Worm (Caenorhabditis elegans) whole organism, L2 larva: ENCODE results near the gene dop-1.

ENCODE experiments used
- Y55F3AM.14 ChIP-seq: fragments of 200-800 bp; sonication (Bioruptor generic); optimal IDR thresholded peaks from 2 replicates; lab custom pipeline; 2018; ENCODE audit warnings: mild to moderate bottlenecking, missing genetic modification characterization, missing compliant biosample characterization
- blmp-1 ChIP-seq: sonication (generic microtip); optimal IDR thresholded peaks from 2 replicates; lab custom pipeline; 2017; ENCODE audit warnings: missing genetic modification characterization, mild to moderate bottlenecking, missing compliant biosample characterization, antibody characterized with exemption, moderate library complexity; ENCODE audit not compliant: insufficient read depth
- peb-1 ChIP-seq: fragments of 150-350 bp; optimal IDR thresholded peaks from 2 replicates; lab custom pipeline; 2014; ENCODE audit warnings: missing biosample characterization, missing genetic modification characterization
- ztf-4 ChIP-seq: fragments of 150-350 bp; optimal IDR thresholded peaks from 2 replicates; lab custom pipeline; 2014; ENCODE audit warnings: missing biosample characterization, missing genetic modification characterization

DNA sequence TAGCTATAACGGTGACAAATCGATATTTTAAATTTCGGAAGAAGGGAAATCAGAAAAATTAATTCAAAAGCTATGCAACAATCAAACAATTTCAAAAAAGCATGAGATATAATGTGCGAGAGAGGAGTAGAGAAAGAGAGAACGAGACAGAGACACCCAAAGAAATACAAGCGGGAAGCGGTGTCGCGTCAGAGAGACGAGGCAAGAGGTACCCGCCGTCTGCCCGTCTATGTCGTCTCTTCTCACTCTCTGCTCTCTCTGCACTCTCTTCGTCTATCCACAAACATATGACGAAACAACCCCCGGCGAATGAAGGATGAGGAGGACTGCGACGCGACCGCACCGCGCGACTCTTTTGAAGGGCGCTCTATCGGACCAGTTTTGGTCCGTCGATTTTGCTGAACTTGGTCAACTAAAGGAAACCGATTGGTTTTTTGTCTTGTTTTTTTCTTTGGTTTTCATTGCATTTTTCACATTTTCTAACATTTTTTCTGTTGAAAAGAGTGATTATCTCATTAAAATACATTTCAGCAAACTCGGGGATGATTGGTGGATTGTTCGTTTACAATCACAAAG is 29.7 kb downstream of the dop-1 start, which contains the start of gene dpy-23:
- TF ChIP-seq peb-1 (tag; lab: Kevin White, UChicago) = no peak
- peak; percentile 92 for TF ChIP-seq ztf-4
- TF ChIP-seq Y55F3AM.14 (GFP tag; lab: Kevin White, UChicago) = peak; percentile 89
- peak; percentile 85 for TF ChIP-seq blmp-1 (tag; lab: Kevin White, UChicago)
